Worm (Caenorhabditis elegans) whole organism, L2 larva: ENCODE measurements around the gene K05F6.4.
A peak's percentile ranks its signal among the peaks of the same experiment; 100 is the strongest.

Experiments used
- F13H6.1 ChIP-seq: sonication (generic microtip); optimal IDR thresholded peaks from 2 replicates; lab custom pipeline; 2016; ENCODE audit warnings: missing genetic modification characterization, missing compliant biosample characterization
- R02D3.7 ChIP-seq: fragments of 150-350 bp; optimal IDR thresholded peaks from 2 replicates; lab custom pipeline; 2014; ENCODE audit warnings: missing biosample characterization, missing genetic modification characterization
- Y55F3AM.14 ChIP-seq: fragments of 200-800 bp; sonication (Bioruptor generic); optimal IDR thresholded peaks from 2 replicates; lab custom pipeline; 2018; ENCODE audit warnings: mild to moderate bottlenecking, missing genetic modification characterization, missing compliant biosample characterization
- ZK546.5 ChIP-seq: sonication (generic microtip); optimal IDR thresholded peaks from 2 replicates; lab custom pipeline; 2017; ENCODE audit warnings: missing biosample characterization, missing genetic modification characterization
- alr-1 ChIP-seq: fragments of 150-350 bp; optimal IDR thresholded peaks from 2 replicates; lab custom pipeline; 2014; ENCODE audit warnings: missing biosample characterization, missing genetic modification characterization
- ama-1 ChIP-seq: fragments of 150-350 bp; optimal IDR thresholded peaks from 2 replicates; lab custom pipeline; 2018; ENCODE audit warnings: inconsistent platforms
- blmp-1 ChIP-seq: sonication (generic microtip); optimal IDR thresholded peaks from 2 replicates; lab custom pipeline; 2017; ENCODE audit warnings: missing genetic modification characterization, mild to moderate bottlenecking, missing compliant biosample characterization, antibody characterized with exemption, moderate library complexity; ENCODE audit not compliant: insufficient read depth
- ceh-16 ChIP-seq: fragments of 150-350 bp; optimal IDR thresholded peaks from 2 replicates; lab custom pipeline; 2014; ENCODE audit warnings: missing biosample characterization, missing genetic modification characterization
- ceh-82 ChIP-seq: fragments of 150-350 bp; optimal IDR thresholded peaks from 2 replicates; lab custom pipeline; 2014; ENCODE audit warnings: missing biosample characterization, missing genetic modification characterization
- dmd-4 ChIP-seq: sonication (generic microtip); optimal IDR thresholded peaks from 2 replicates; lab custom pipeline; 2017; ENCODE audit warnings: missing biosample characterization, missing genetic modification characterization
- egl-27 ChIP-seq: sonication (generic microtip); optimal IDR thresholded peaks from 3 replicates; lab custom pipeline; 2017; ENCODE audit warnings: missing biosample characterization, missing genetic modification reagents, missing genetic modification characterization
- elt-1 ChIP-seq: fragments of 150-350 bp; optimal IDR thresholded peaks from 2 replicates; lab custom pipeline; 2014; ENCODE audit warnings: missing biosample characterization, missing genetic modification characterization
- elt-3 ChIP-seq: sonication (generic microtip); optimal IDR thresholded peaks from 2 replicates; lab custom pipeline; 2017; ENCODE audit warnings: missing biosample characterization, missing genetic modification characterization
- fos-1 ChIP-seq: fragments of 150-350 bp; optimal IDR thresholded peaks from 2 replicates; lab custom pipeline; 2014; ENCODE audit warnings: missing biosample characterization, missing genetic modification characterization
- gmeb-1 ChIP-seq: fragments of 150-350 bp; optimal IDR thresholded peaks from 2 replicates; lab custom pipeline; 2014; ENCODE audit warnings: missing biosample characterization, missing genetic modification characterization
- lin-11 ChIP-seq: fragments of 150-350 bp; sonication (generic microtip); optimal IDR thresholded peaks from 2 replicates; lab custom pipeline; 2014; ENCODE audit warnings: missing biosample characterization, missing genetic modification characterization, inconsistent platforms, mixed read lengths
- lin-13 ChIP-seq: fragments of 150-350 bp; optimal IDR thresholded peaks from 2 replicates; lab custom pipeline; 2014; ENCODE audit warnings: missing biosample characterization, missing genetic modification reagents, missing genetic modification characterization
- lin-39 ChIP-seq: fragments of 150-350 bp; optimal IDR thresholded peaks from 2 replicates; lab custom pipeline; 2014; ENCODE audit warnings: missing biosample characterization, missing genetic modification reagents, missing genetic modification characterization
- lsy-2 ChIP-seq, 2 experiments: fragments of 150-350 bp in 1 of 2; sonication (generic microtip) in 1 of 2; optimal IDR thresholded peaks; 2 replicates each; lab custom pipeline; 2014 to 2017; ENCODE audit warnings: missing biosample characterization in 2 of 2, missing genetic modification characterization in 2 of 2
- mab-5 ChIP-seq: fragments of 150-350 bp; optimal IDR thresholded peaks from 2 replicates; lab custom pipeline; 2014; ENCODE audit warnings: missing biosample characterization, missing genetic modification characterization
- mbf-1 ChIP-seq: sonication (generic microtip); optimal IDR thresholded peaks from 2 replicates; lab custom pipeline; 2017; ENCODE audit warnings: missing biosample characterization, missing genetic modification characterization
- mdl-1 ChIP-seq, 2 experiments: fragments of 150-350 bp in 1 of 2; sonication (generic microtip) in 1 of 2; optimal IDR thresholded peaks; 2 replicates each; lab custom pipeline; 2017; ENCODE audit warnings: missing biosample characterization in 2 of 2, missing genetic modification characterization in 2 of 2
- nhr-10 ChIP-seq: sonication (generic microtip); optimal IDR thresholded peaks from 2 replicates; lab custom pipeline; 2017; ENCODE audit warnings: missing biosample characterization, missing genetic modification characterization
- nhr-11 ChIP-seq: fragments of 150-350 bp; optimal IDR thresholded peaks from 2 replicates; lab custom pipeline; 2014; ENCODE audit warnings: missing biosample characterization, missing genetic modification characterization
- nhr-12 ChIP-seq: fragments of 150-350 bp; optimal IDR thresholded peaks from 2 replicates; lab custom pipeline; 2014; ENCODE audit warnings: missing biosample characterization, missing genetic modification characterization
- nhr-129 ChIP-seq: fragments of 150-350 bp; optimal IDR thresholded peaks from 2 replicates; lab custom pipeline; 2014; ENCODE audit warnings: missing biosample characterization, missing genetic modification characterization
- nhr-21 ChIP-seq: fragments of 150-350 bp; optimal IDR thresholded peaks from 2 replicates; lab custom pipeline; 2014; ENCODE audit warnings: missing biosample characterization, missing genetic modification characterization
- nhr-23 ChIP-seq: fragments of 150-350 bp; optimal IDR thresholded peaks from 2 replicates; lab custom pipeline; 2014; ENCODE audit warnings: missing biosample characterization, missing genetic modification reagents, missing genetic modification characterization
- nhr-237 ChIP-seq: fragments of 150-350 bp; optimal IDR thresholded peaks from 2 replicates; lab custom pipeline; 2014; ENCODE audit warnings: missing biosample characterization, missing genetic modification characterization
- nhr-25 ChIP-seq: fragments of 150-350 bp; sonication (generic microtip); optimal IDR thresholded peaks from 3 replicates; lab custom pipeline; 2014; ENCODE audit warnings: missing biosample characterization, missing genetic modification characterization
- nhr-6 ChIP-seq: fragments of 150-350 bp; optimal IDR thresholded peaks from 2 replicates; lab custom pipeline; 2014; ENCODE audit warnings: missing biosample characterization, missing genetic modification characterization
- peb-1 ChIP-seq: fragments of 150-350 bp; optimal IDR thresholded peaks from 2 replicates; lab custom pipeline; 2014; ENCODE audit warnings: missing biosample characterization, missing genetic modification characterization
- sem-4 ChIP-seq: fragments of 150-350 bp; optimal IDR thresholded peaks from 2 replicates; lab custom pipeline; 2014; ENCODE audit warnings: missing biosample characterization, missing genetic modification reagents, missing genetic modification characterization
- skn-1 ChIP-seq: sonication (generic microtip); optimal IDR thresholded peaks from 2 replicates; lab custom pipeline; 2017; ENCODE audit warnings: missing biosample characterization, missing genetic modification characterization
- sma-3 ChIP-seq: sonication (generic microtip); optimal IDR thresholded peaks from 2 replicates; lab custom pipeline; 2016; ENCODE audit warnings: missing genetic modification reagents, missing genetic modification characterization, missing compliant biosample characterization
- snpc-4 ChIP-seq: fragments of 150-350 bp; optimal IDR thresholded peaks from 2 replicates; lab custom pipeline; 2014; ENCODE audit warnings: missing biosample characterization, missing genetic modification characterization
- unc-39 ChIP-seq: fragments of 150-350 bp; optimal IDR thresholded peaks from 2 replicates; lab custom pipeline; 2014; ENCODE audit warnings: missing biosample characterization, missing genetic modification characterization
- unc-55 ChIP-seq: fragments of 150-350 bp; sonication (generic microtip); optimal IDR thresholded peaks from 3 replicates; lab custom pipeline; 2014; ENCODE audit warnings: missing biosample characterization, missing genetic modification reagents, missing genetic modification characterization
- unc-62 ChIP-seq: fragments of 150-350 bp; optimal IDR thresholded peaks from 2 replicates; lab custom pipeline; 2014; ENCODE audit warnings: missing biosample characterization, missing genetic modification reagents, missing genetic modification characterization
- ztf-11 ChIP-seq: sonication (generic microtip); optimal IDR thresholded peaks from 2 replicates; lab custom pipeline; 2017; ENCODE audit warnings: missing biosample characterization, missing genetic modification characterization

The K05F6.4 gene

DNA sequence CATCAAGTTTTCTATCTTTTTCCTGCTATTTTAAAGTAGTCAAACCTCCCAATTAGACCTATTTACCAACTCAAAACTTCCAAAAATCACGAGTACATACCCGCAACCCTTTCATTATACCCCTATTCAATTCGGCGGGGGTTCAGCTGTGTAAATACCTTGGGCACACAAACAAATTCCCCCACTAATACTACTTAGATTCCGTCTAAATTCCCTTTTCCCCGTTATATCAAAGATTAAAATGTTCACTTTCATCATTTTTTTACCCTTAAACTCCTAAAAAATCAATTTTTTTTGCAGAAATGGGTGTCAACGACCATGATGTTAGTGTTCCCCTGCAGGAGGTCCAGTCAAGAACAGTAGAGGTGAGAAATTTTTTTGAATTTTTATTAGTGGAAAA, 39.0 kb upstream of the K05F6.4 start, which contains the start of gene fdgt-1:
fdgt-1 (plus strand) TSS at position 301 of the 400 bp plus-strand sequence.
- TF ChIP-seq egl-27 (no peak), elt-3 (no peak), alr-1 (tag; lab: Kevin White, UChicago) (no peak), peb-1 (tag; lab: Kevin White, UChicago) (no peak), blmp-1 (tag; lab: Kevin White, UChicago) (no peak), nhr-23 (tag; lab: Kevin White, UChicago) (no peak), nhr-237 (tag; lab: Kevin White, UChicago) (no peak), lin-11 (tag; lab: Kevin White, UChicago) (no peak), ZK546.5 (tag; lab: Kevin White, UChicago) (no peak), sem-4 (tag; lab: Kevin White, UChicago) (no peak), lin-13 (GFP tag; lab: Kevin White, UChicago) (no peak), lsy-2 (tag; optimal IDR thresholded peaks at IDR 0.05; lab: Kevin White, UChicago) (no peak), unc-62 (no peak), unc-55 (no peak), ama-1 (no peak)

DNA sequence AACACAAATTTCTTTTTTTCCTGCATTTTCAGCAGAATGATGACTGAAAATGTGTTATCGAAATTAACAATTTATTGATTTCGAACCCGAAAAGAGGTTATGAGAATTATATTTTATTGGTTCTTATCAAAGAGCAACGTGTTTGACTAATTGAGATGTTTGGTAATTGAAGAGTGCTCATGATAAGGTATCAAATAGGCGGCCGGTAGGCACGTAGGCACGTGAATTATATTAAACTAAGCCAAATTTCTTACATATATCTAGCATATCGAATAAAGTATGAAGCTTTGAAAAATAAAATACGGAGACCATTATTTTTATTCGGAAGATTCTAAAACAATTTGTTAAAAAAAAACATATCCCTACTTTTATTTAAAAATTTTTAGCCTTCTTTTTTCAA, 25.9 kb upstream of the K05F6.4 start, which contains the start of gene math-45:
math-45 (minus strand) TSS at position 101 of the 400 bp plus-strand sequence.
- TF ChIP-seq mab-5, result no peak
- TF ChIP-seq lsy-2 (tag; optimal IDR thresholded peaks at IDR 0.05; lab: Kevin White, UChicago), result no peak
- TF ChIP-seq nhr-6 (tag; lab: Kevin White, UChicago), result no peak
- no peak for TF ChIP-seq nhr-10 (tag; lab: Kevin White, UChicago)
- TF ChIP-seq nhr-12 (tag; lab: Kevin White, UChicago), result no peak
- no peak for TF ChIP-seq nhr-129 (tag; lab: Kevin White, UChicago)
- no peak for TF ChIP-seq mdl-1 (tag; optimal IDR thresholded peaks at IDR 0.05; lab: Kevin White, UChicago)
- TF ChIP-seq mbf-1 (tag; lab: Kevin White, UChicago), result no peak
- TF ChIP-seq snpc-4, result no peak
- TF ChIP-seq nhr-25 (tag; lab: Kevin White, UChicago), result no peak
- TF ChIP-seq R02D3.7 (tag; lab: Kevin White, UChicago), result no peak
- TF ChIP-seq unc-62, result no peak
- TF ChIP-seq dmd-4, result no peak
- TF ChIP-seq lin-11 (tag; lab: Kevin White, UChicago), result no peak
- TF ChIP-seq ztf-11 (tag; lab: Kevin White, UChicago), result no peak
- TF ChIP-seq, all 48 proteins: peak for 0

DNA sequence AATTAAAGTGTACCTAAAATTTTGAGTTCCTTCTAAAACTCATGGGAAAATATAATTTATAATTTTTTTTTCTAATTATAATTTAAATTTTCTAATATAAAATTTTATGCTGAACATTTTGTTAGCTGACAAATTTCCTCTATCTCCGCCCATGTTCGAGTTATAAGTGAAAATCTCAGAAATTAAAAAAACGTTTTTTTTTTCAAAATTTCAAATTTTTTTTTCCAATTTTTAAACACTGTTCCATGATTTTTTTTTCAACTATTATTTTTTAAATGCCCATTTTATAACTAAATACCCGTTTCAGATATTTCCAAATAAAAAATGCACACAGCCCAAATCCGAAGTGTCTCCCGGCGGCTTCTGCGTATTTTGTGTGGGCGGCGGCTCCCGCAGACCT, 24.4 kb upstream of the K05F6.4 start, which contains the start of gene Y51H7BR.8:
Y51H7BR.8 (plus strand) TSS at position 301 of the 400 bp plus-strand sequence.
- TF ChIP-seq skn-1 (tag; lab: Kevin White, UChicago), result no peak
- TF ChIP-seq dmd-4, result no peak
- no peak for TF ChIP-seq elt-1 (tag; lab: Kevin White, UChicago)
- TF ChIP-seq mbf-1 (tag; lab: Kevin White, UChicago), result no peak
- TF ChIP-seq nhr-6 (tag; lab: Kevin White, UChicago), result no peak
- TF ChIP-seq nhr-12 (tag; lab: Kevin White, UChicago), result no peak
- TF ChIP-seq Y55F3AM.14 (GFP tag; lab: Kevin White, UChicago), result no peak
- TF ChIP-seq egl-27, result no peak
- no peak for TF ChIP-seq nhr-23 (tag; lab: Kevin White, UChicago)
- no peak for TF ChIP-seq lsy-2 (tag; optimal IDR thresholded peaks at IDR 0.05; lab: Kevin White, UChicago)
- no peak for TF ChIP-seq ceh-16 (tag; lab: Kevin White, UChicago)
- no peak for TF ChIP-seq alr-1 (tag; lab: Kevin White, UChicago)
- TF ChIP-seq snpc-4, result no peak
- TF ChIP-seq peb-1 (tag; lab: Kevin White, UChicago), result no peak
- TF ChIP-seq R02D3.7 (tag; lab: Kevin White, UChicago), result no peak
- TF ChIP-seq nhr-25 (tag; lab: Kevin White, UChicago), result no peak
- TF ChIP-seq unc-39 (tag; lab: Kevin White, UChicago), result no peak
- TF ChIP-seq ztf-11 (tag; lab: Kevin White, UChicago), result no peak
- TF ChIP-seq nhr-10 (tag; lab: Kevin White, UChicago), result no peak

DNA sequence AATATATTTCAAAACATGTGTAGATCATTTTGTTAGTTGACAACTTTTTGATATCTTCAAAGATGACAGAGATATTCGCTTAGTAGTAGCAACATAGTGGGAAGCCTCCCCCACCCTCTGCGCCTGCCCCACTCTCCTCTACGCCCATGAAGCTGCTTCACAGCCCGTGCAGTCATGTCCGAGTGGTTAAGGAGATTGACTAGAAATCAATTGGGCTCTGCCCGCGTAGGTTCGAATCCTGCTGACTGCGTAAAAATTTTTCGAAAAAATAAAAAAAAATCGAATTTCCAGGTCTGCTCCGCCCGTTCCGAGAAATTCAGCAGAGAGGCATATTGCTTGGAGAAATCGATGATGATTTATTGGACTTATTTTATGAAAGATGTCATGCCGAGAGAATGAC, 23.4 kb upstream of the K05F6.4 start:
- no peak for TF ChIP-seq egl-27
- TF ChIP-seq nhr-129 (tag; lab: Kevin White, UChicago), result peak; percentile 14
- peak; percentile 18 to 41 for TF ChIP-seq lsy-2 (tag; optimal IDR thresholded peaks at IDR 0.05; lab: Kevin White, UChicago)
- TF ChIP-seq sma-3 (GFP tag; lab: Kevin White, UChicago), result no peak
- TF ChIP-seq lin-39 (tag; lab: Kevin White, UChicago), result no peak
- no peak for TF ChIP-seq nhr-10 (tag; lab: Kevin White, UChicago)
- TF ChIP-seq nhr-21, result no peak
- peak; percentile 41 for TF ChIP-seq unc-55
- no peak for TF ChIP-seq ama-1
- TF ChIP-seq elt-1 (tag; lab: Kevin White, UChicago), result no peak
- TF ChIP-seq skn-1 (tag; lab: Kevin White, UChicago), result no peak
- no peak for TF ChIP-seq ceh-82 (tag; lab: Kevin White, UChicago)
- TF ChIP-seq lin-13 (GFP tag; lab: Kevin White, UChicago), result peak; percentile 40
- TF ChIP-seq nhr-25 (tag; lab: Kevin White, UChicago), result no peak
- no peak for TF ChIP-seq nhr-11 (tag; lab: Kevin White, UChicago)
- TF ChIP-seq unc-62, result no peak
- TF ChIP-seq fos-1 (tag; lab: Kevin White, UChicago), result peak; percentile 27
- TF ChIP-seq F13H6.1 (tag; lab: Kevin White, UChicago), result peak; percentile 6
- peak; percentile 20 for TF ChIP-seq gmeb-1 (tag; lab: Kevin White, UChicago)
